Worm (Caenorhabditis elegans): ENCODE data around the gene dmsr-1.
"Not testable (repeated sequence)": the region's sequence is repeated elsewhere in the genome, so short reads cannot be mapped to it uniquely, and the experiment has no call there.

ce11 chrV:11475638-11476037 is 37.1 kb downstream of the dmsr-1 start, which contains the start of gene T11F9.7:
- TF ChIP-seq hmg-4 (GFP tag; optimal IDR thresholded peaks at IDR 0.05); flt-1 (GFP tag; IDR thresholded peaks at IDR 0.05); ceh-36 (tag; optimal IDR thresholded peaks at IDR 0.05); ama-1 (optimal IDR thresholded peaks at IDR 0.05); aly-1 (tag; optimal IDR thresholded peaks at IDR 0.05): not testable (repeated sequence)
